Fruit fly (Drosophila melanogaster): ENCODE data around the gene CG33189.

Gene CG33189

dm6 chr3R:8814029-8814647 lies 33.5 kb upstream of the CG33189 start (continued):
- TF ChIP-seq ap (GFP tag; IDR thresholded peaks at IDR 0.05), result no peak
- no peak for TF ChIP-seq CG15514 (GFP tag; optimal IDR thresholded peaks at IDR 0.05)
- TF ChIP-seq Pdp1 (GFP tag; optimal IDR thresholded peaks at IDR 0.05), result no peak
- no peak for TF ChIP-seq slp2 (GFP tag; optimal IDR thresholded peaks at IDR 0.05)
- no peak for TF ChIP-seq CG6272 (GFP tag; IDR thresholded peaks at IDR 0.05)
- no peak for TF ChIP-seq CG34224 (GFP tag; IDR thresholded peaks at IDR 0.05; ENCODE audit: partially characterized antibody)
- no peak for TF ChIP-seq eyg (GFP tag; optimal IDR thresholded peaks at IDR 0.05)
- no peak for TF ChIP-seq MTF-1 (GFP tag; optimal IDR thresholded peaks at IDR 0.05; ENCODE audit: borderline replicate concordance)
- TF ChIP-seq Hr3 (GFP tag; optimal IDR thresholded peaks at IDR 0.05), result no peak
- TF ChIP-seq danr (GFP tag; IDR thresholded peaks at IDR 0.05), result no peak
- no peak for TF ChIP-seq Deaf1 (tag; optimal IDR thresholded peaks at IDR 0.05)
- TF ChIP-seq CG11093 (GFP tag; IDR thresholded peaks at IDR 0.05), result no peak
- no peak for TF ChIP-seq psq (GFP tag; optimal IDR thresholded peaks at IDR 0.05)
- TF ChIP-seq gsb (GFP tag; IDR thresholded peaks at IDR 0.05), result no peak
- TF ChIP-seq Oaz (GFP tag; IDR thresholded peaks at IDR 0.05), result no peak
- TF ChIP-seq CG11723 (GFP tag; optimal IDR thresholded peaks at IDR 0.05), result no peak
- no peak for TF ChIP-seq gro (GFP tag; optimal IDR thresholded peaks at IDR 0.05)
- no peak for TF ChIP-seq CG10959 (GFP tag; IDR thresholded peaks at IDR 0.05)
- TF ChIP-seq CG43689 (GFP tag; IDR thresholded peaks at IDR 0.05), result no peak
- no peak for TF ChIP-seq Scr (GFP tag; IDR thresholded peaks at IDR 0.05; ENCODE audit: partially characterized antibody)
- no peak for TF ChIP-seq CG5245 (GFP tag; optimal IDR thresholded peaks at IDR 0.05)
- no peak for TF ChIP-seq grau (tag; optimal IDR thresholded peaks at IDR 0.05)
- no peak for TF ChIP-seq CG14710 (tag; optimal IDR thresholded peaks at IDR 0.05)
- no peak for TF ChIP-seq CG9215 (GFP tag; IDR thresholded peaks at IDR 0.05)
- TF ChIP-seq Dbx (GFP tag; IDR thresholded peaks at IDR 0.05), result 0 out of 3 replicates have a peak, but pooled peaks have one; percentile 46
- TF ChIP-seq Ets97D (GFP tag; optimal IDR thresholded peaks at IDR 0.05), result no peak
- TF ChIP-seq gem (tag; optimal IDR thresholded peaks at IDR 0.05), result no peak
- no peak for TF ChIP-seq chif (GFP tag; optimal IDR thresholded peaks at IDR 0.05)
- TF ChIP-seq Side (GFP tag; optimal IDR thresholded peaks at IDR 0.05), result no peak
- no peak for TF ChIP-seq nerfin-1 (tag; optimal IDR thresholded peaks at IDR 0.05)
- TF ChIP-seq HHEX (GFP tag; optimal IDR thresholded peaks at IDR 0.05), result no peak
- no peak for TF ChIP-seq pfk (GFP tag; optimal IDR thresholded peaks at IDR 0.05)
- no peak for TF ChIP-seq BEAF-32 (GFP tag; optimal IDR thresholded peaks at IDR 0.05)
- TF ChIP-seq CG18262 (tag; optimal IDR thresholded peaks at IDR 0.05), result no peak
- TF ChIP-seq CG13775 (GFP tag; optimal IDR thresholded peaks at IDR 0.05), result no peak
- no peak for TF ChIP-seq CG6683 (GFP tag; optimal IDR thresholded peaks at IDR 0.05)
- TF ChIP-seq CG2889 (GFP tag; IDR thresholded peaks at IDR 0.05), result no peak
- TF ChIP-seq CG10209 (GFP tag; optimal IDR thresholded peaks at IDR 0.05), result no peak
- TF ChIP-seq sens (GFP tag), result peak; percentile 8
- TF ChIP-seq amos (GFP tag; IDR thresholded peaks at IDR 0.05; ENCODE audit: partially characterized antibody), result no peak; the same call in 1 of the 2 replicates
- TF ChIP-seq CG17568 (GFP tag; optimal IDR thresholded peaks at IDR 0.05), result no peak
- TF ChIP-seq Dip3 (GFP tag; optimal IDR thresholded peaks at IDR 0.05), result no peak
- TF ChIP-seq Mad (GFP tag; optimal IDR thresholded peaks at IDR 0.05), result no peak
- no peak for TF ChIP-seq lola (GFP tag; optimal IDR thresholded peaks at IDR 0.05)
- TF ChIP-seq CG12219 (GFP tag; optimal IDR thresholded peaks at IDR 0.05), result no peak
- no peak for TF ChIP-seq pzg (GFP tag; optimal IDR thresholded peaks at IDR 0.05)
- no peak for TF ChIP-seq tll (GFP tag; optimal IDR thresholded peaks at IDR 0.05)
- peak; percentile 82 for TF ChIP-seq twi (tag; optimal IDR thresholded peaks at IDR 0.05)
- TF ChIP-seq CG4282 (GFP tag; optimal IDR thresholded peaks at IDR 0.05), result no peak
- no peak for TF ChIP-seq CG7745 (tag; optimal IDR thresholded peaks at IDR 0.05)

All from whole organism, embryonic.